Worm (Caenorhabditis elegans) whole organism, early embryonic: Measurements from ENCODE around the gene srv-5.

Experiments used
- B0310.2 ChIP-seq: sonication (generic microtip); optimal IDR thresholded peaks from 2 replicates; lab custom pipeline; 2016; ENCODE audit warnings: mild to moderate bottlenecking, missing genetic modification characterization, missing compliant biosample characterization
- F13C5.2 ChIP-seq: sonication (generic microtip); optimal IDR thresholded peaks from 2 replicates; lab custom pipeline; 2017; ENCODE audit warnings: mild to moderate bottlenecking, missing genetic modification characterization, inconsistent platforms, missing compliant biosample characterization
- aly-1 ChIP-seq: sonication (generic microtip); optimal IDR thresholded peaks from 2 replicates; lab custom pipeline; 2016; ENCODE audit warnings: missing genetic modification characterization, missing compliant biosample characterization
- ama-1 ChIP-seq: fragments of 150-350 bp; optimal IDR thresholded peaks from 2 replicates; lab custom pipeline; 2014
- ceh-13 ChIP-seq: fragments of 200-800 bp; sonication (Bioruptor generic); optimal IDR thresholded peaks from 2 replicates; lab custom pipeline; 2018; ENCODE audit warnings: mild to moderate bottlenecking, missing genetic modification characterization, missing compliant biosample characterization
- ceh-36 ChIP-seq: sonication (generic microtip); optimal IDR thresholded peaks from 2 replicates; lab custom pipeline; 2016; ENCODE audit warnings: missing genetic modification characterization, inconsistent platforms, missing compliant biosample characterization
- ets-7 ChIP-seq: sonication (generic microtip); optimal IDR thresholded peaks from 2 replicates; lab custom pipeline; 2016; ENCODE audit warnings: missing genotype, missing genetic modification characterization, missing compliant biosample characterization
- flt-1 ChIP-seq: fragments of 200-800 bp; sonication (Bioruptor generic); IDR thresholded peaks from 2 replicates; pipeline ENCODE4 v1.3.6; 2022; ENCODE audit warnings: missing genetic modification characterization, missing compliant biosample characterization
- hmbx-1 ChIP-seq: sonication (generic microtip); optimal IDR thresholded peaks from 2 replicates; lab custom pipeline; 2016; ENCODE audit warnings: mild to moderate bottlenecking, missing genetic modification characterization, missing compliant biosample characterization
- hmg-4 ChIP-seq: fragments of 200-800 bp; sonication (Bioruptor generic); optimal IDR thresholded peaks from 2 replicates; lab custom pipeline; 2018; ENCODE audit warnings: mild to moderate bottlenecking, missing genetic modification characterization, missing compliant biosample characterization
- hnd-1 ChIP-seq: sonication (generic microtip); optimal IDR thresholded peaks from 2 replicates; lab custom pipeline; 2016; ENCODE audit warnings: missing genetic modification characterization, missing compliant biosample characterization
- pes-1 ChIP-seq: fragments of 200-800 bp; sonication (Bioruptor generic); IDR thresholded peaks from 2 replicates; pipeline ENCODE4 v1.3.6; 2022; ENCODE audit warnings: missing genetic modification reagents, missing genetic modification characterization, missing compliant biosample characterization
- scrt-1 ChIP-seq: fragments of 200-800 bp; sonication (Bioruptor generic); IDR thresholded peaks from 2 replicates; pipeline ENCODE4 v1.3.6; 2022; ENCODE audit warnings: missing genetic modification characterization, missing compliant biosample characterization
- sea-1 ChIP-seq: fragments of 200-800 bp; sonication (Bioruptor generic); conservative IDR thresholded peaks from 2 replicates; pipeline ENCODE4 v1.3.6; 2022; ENCODE audit warnings: missing genetic modification characterization, missing compliant biosample characterization
- tbx-11 ChIP-seq: fragments of 200-800 bp; sonication (Bioruptor generic); IDR thresholded peaks from 2 replicates; pipeline ENCODE4 v1.3.6; 2022; ENCODE audit warnings: missing genetic modification characterization, missing compliant biosample characterization
- tbx-37 ChIP-seq: fragments of 200-800 bp; sonication (Bioruptor generic); conservative IDR thresholded peaks from 2 replicates; pipeline ENCODE4 v1.3.6; 2022; ENCODE audit warnings: missing genetic modification reagents, missing genetic modification characterization, missing compliant biosample characterization
- tra-4 ChIP-seq: sonication (generic microtip); optimal IDR thresholded peaks from 2 replicates; lab custom pipeline; 2017; ENCODE audit warnings: missing genetic modification characterization, missing compliant biosample characterization

srv-5 gene

ce11 chrX:4219487-4219886 is 32.7 kb upstream of the srv-5 start:
- no peak for TF ChIP-seq aly-1 (tag; lab: Kevin White, UChicago)
- TF ChIP-seq B0310.2 (tag; lab: Kevin White, UChicago): no peak
- no peak for TF ChIP-seq hnd-1 (tag; lab: Kevin White, UChicago)
- TF ChIP-seq pes-1 (GFP tag; lab: Robert Waterston, UW): no peak
- no peak for TF ChIP-seq tbx-37 (GFP tag; lab: Robert Waterston, UW)

- TF ChIP-seq hmg-4 (GFP tag; lab: Kevin White, UChicago): no peak
- TF ChIP-seq hmbx-1 (tag; lab: Kevin White, UChicago): no peak
- TF ChIP-seq F13C5.2: no peak
- TF ChIP-seq hnd-1 (tag; lab: Kevin White, UChicago): no peak
- TF ChIP-seq ceh-13: no peak
- no peak for TF ChIP-seq tbx-11 (GFP tag; lab: Robert Waterston, UW)
These were observed 29.9 kb upstream of the srv-5 start for ce11 chrX:4222200-4222599.

- TF ChIP-seq tbx-37 (GFP tag; lab: Robert Waterston, UW) (no peak), B0310.2 (tag; lab: Kevin White, UChicago) (peak; percentile 37), ceh-13 (no peak), hmbx-1 (tag; lab: Kevin White, UChicago) (no peak), pes-1 (GFP tag; lab: Robert Waterston, UW) (0 out of 2 replicates have a peak, but pooled peaks have one; percentile 24), tbx-11 (GFP tag; lab: Robert Waterston, UW) (no peak), ama-1 (lab: Kevin White, UChicago) (no peak)
These were observed 29.3 kb upstream of the srv-5 start for ce11 chrX:4222779-4223387.

- TF ChIP-seq tbx-11 (GFP tag; lab: Robert Waterston, UW): no peak
- TF ChIP-seq B0310.2 (tag; lab: Kevin White, UChicago): no peak
- TF ChIP-seq scrt-1 (GFP tag; lab: Robert Waterston, UW): no peak
- TF ChIP-seq aly-1 (tag; lab: Kevin White, UChicago): no peak
- no peak for TF ChIP-seq hnd-1 (tag; lab: Kevin White, UChicago)
- TF ChIP-seq ama-1 (lab: Kevin White, UChicago): no peak
- TF ChIP-seq ceh-36 (tag; lab: Kevin White, UChicago): no peak
- no peak for TF ChIP-seq ets-7 (tag; lab: Kevin White, UChicago)
- no peak for TF ChIP-seq flt-1
- TF ChIP-seq hmbx-1 (tag; lab: Kevin White, UChicago): no peak
- no peak for TF ChIP-seq ceh-13
- TF ChIP-seq tra-4 (tag; lab: Kevin White, UChicago): no peak
- TF ChIP-seq sea-1 (GFP tag; lab: Robert Waterston, UW): no peak
- TF ChIP-seq pes-1 (GFP tag; lab: Robert Waterston, UW): no peak
- no peak for TF ChIP-seq F13C5.2
- TF ChIP-seq hmg-4 (GFP tag; lab: Kevin White, UChicago): no peak
- TF ChIP-seq tbx-37 (GFP tag; lab: Robert Waterston, UW): no peak
These were observed 16.4 kb upstream of the srv-5 start, which contains the start of gene rab-37 for ce11 chrX:4235752-4236151. TSS of gene rab-37 (minus strand) at chrX:4235852.

- TF ChIP-seq ceh-36 (tag; lab: Kevin White, UChicago) (no peak), tra-4 (tag; lab: Kevin White, UChicago) (no peak), aly-1 (tag; lab: Kevin White, UChicago) (no peak), F13C5.2 (no peak), ama-1 (lab: Kevin White, UChicago) (no peak), B0310.2 (tag; lab: Kevin White, UChicago) (no peak), scrt-1 (GFP tag; lab: Robert Waterston, UW) (no peak), pes-1 (GFP tag; lab: Robert Waterston, UW) (no peak), sea-1 (GFP tag; lab: Robert Waterston, UW) (no peak), tbx-11 (GFP tag; lab: Robert Waterston, UW) (no peak), hnd-1 (tag; lab: Kevin White, UChicago) (no peak), hmbx-1 (tag; lab: Kevin White, UChicago) (no peak)
These were observed 13.2 kb upstream of the srv-5 start for ce11 chrX:4238971-4239370.

- TF ChIP-seq tbx-37 (GFP tag; lab: Robert Waterston, UW) (no peak), sea-1 (GFP tag; lab: Robert Waterston, UW) (no peak), ceh-13 (no peak), tra-4 (tag; lab: Kevin White, UChicago) (no peak), F13C5.2 (no peak)
These were observed 7.5 kb upstream of the srv-5 start for ce11 chrX:4244489-4245123.

- TF ChIP-seq B0310.2 (tag; lab: Kevin White, UChicago) (no peak), tbx-11 (GFP tag; lab: Robert Waterston, UW) (no peak), ceh-13 (no peak), hnd-1 (tag; lab: Kevin White, UChicago) (no peak), pes-1 (GFP tag; lab: Robert Waterston, UW) (no peak), ceh-36 (tag; lab: Kevin White, UChicago) (no peak), tbx-37 (GFP tag; lab: Robert Waterston, UW) (no peak), hmbx-1 (tag; lab: Kevin White, UChicago) (no peak), flt-1 (no peak), hmg-4 (GFP tag; lab: Kevin White, UChicago) (no peak), ets-7 (tag; lab: Kevin White, UChicago) (no peak), aly-1 (tag; lab: Kevin White, UChicago) (no peak), scrt-1 (GFP tag; lab: Robert Waterston, UW) (no peak), sea-1 (GFP tag; lab: Robert Waterston, UW) (no peak), ama-1 (lab: Kevin White, UChicago) (no peak), tra-4 (tag; lab: Kevin White, UChicago) (no peak), F13C5.2 (no peak)
These were observed 7.0 kb upstream of the srv-5 start for ce11 chrX:4245124-4245523.
